Worm (Caenorhabditis elegans) whole organism, L1 larva: Measurements from ENCODE around the gene T09A5.15.

Source experiments
- aly-2 ChIP-seq: fragments of 150-350 bp; optimal IDR thresholded peaks from 2 replicates; lab custom pipeline; 2014; ENCODE audit warnings: missing biosample characterization, missing genetic modification characterization
- blmp-1 ChIP-seq: fragments of 150-350 bp; optimal IDR thresholded peaks from 2 replicates; lab custom pipeline; 2014; ENCODE audit warnings: missing biosample characterization, missing genetic modification characterization
- fkh-10 ChIP-seq: sonication (generic microtip); optimal IDR thresholded peaks from 2 replicates; lab custom pipeline; 2017; ENCODE audit warnings: missing biosample characterization, missing genetic modification reagents, missing genetic modification characterization
- fos-1 ChIP-seq: fragments of 150-350 bp; optimal IDR thresholded peaks from 2 replicates; lab custom pipeline; 2014; ENCODE audit warnings: missing biosample characterization, missing genetic modification characterization
- irx-1 ChIP-seq: sonication (generic microtip); optimal IDR thresholded peaks from 2 replicates; lab custom pipeline; 2016; ENCODE audit warnings: missing genetic modification characterization, missing compliant biosample characterization
- lin-13 ChIP-seq: fragments of 150-350 bp; optimal IDR thresholded peaks from 2 replicates; lab custom pipeline; 2014; ENCODE audit warnings: missing biosample characterization, missing genetic modification reagents, missing genetic modification characterization
- mef-2 ChIP-seq: fragments of 150-350 bp; optimal IDR thresholded peaks from 2 replicates; lab custom pipeline; 2014; ENCODE audit warnings: missing biosample characterization, missing genetic modification characterization
- nhr-11 ChIP-seq: fragments of 150-350 bp; optimal IDR thresholded peaks from 2 replicates; lab custom pipeline; 2014; ENCODE audit warnings: missing biosample characterization, missing genetic modification characterization
- nhr-76 ChIP-seq: sonication (generic microtip); optimal IDR thresholded peaks from 2 replicates; lab custom pipeline; 2017; ENCODE audit warnings: missing biosample characterization, missing genetic modification characterization

ce11 chrII:7866081-7866480 is 8.3 kb downstream of the T09A5.15 start:
- no peak for TF ChIP-seq fkh-10 (GFP tag; lab: Kevin White, UChicago)
- no peak for TF ChIP-seq aly-2 (tag; lab: Kevin White, UChicago)
- TF ChIP-seq blmp-1 (tag; lab: Kevin White, UChicago), result no peak
- TF ChIP-seq fos-1 (tag; lab: Kevin White, UChicago), result no peak
- no peak for TF ChIP-seq nhr-11 (tag; lab: Kevin White, UChicago)
- TF ChIP-seq lin-13 (GFP tag; lab: Kevin White, UChicago), result no peak
- no peak for TF ChIP-seq irx-1 (tag; lab: Kevin White, UChicago)
- no peak for TF ChIP-seq mef-2 (tag; lab: Kevin White, UChicago)
- TF ChIP-seq nhr-76, result no peak
